Worm (Caenorhabditis elegans) whole organism, L2 larva: ENCODE data around the gene F13H8.3.

ENCODE experiments used
- lin-11 ChIP-seq: fragments of 150-350 bp; sonication (generic microtip); optimal IDR thresholded peaks from 2 replicates; lab custom pipeline; 2014; ENCODE audit warnings: missing biosample characterization, missing genetic modification characterization, inconsistent platforms, mixed read lengths
- nhr-12 ChIP-seq: fragments of 150-350 bp; optimal IDR thresholded peaks from 2 replicates; lab custom pipeline; 2014; ENCODE audit warnings: missing biosample characterization, missing genetic modification characterization

DNA sequence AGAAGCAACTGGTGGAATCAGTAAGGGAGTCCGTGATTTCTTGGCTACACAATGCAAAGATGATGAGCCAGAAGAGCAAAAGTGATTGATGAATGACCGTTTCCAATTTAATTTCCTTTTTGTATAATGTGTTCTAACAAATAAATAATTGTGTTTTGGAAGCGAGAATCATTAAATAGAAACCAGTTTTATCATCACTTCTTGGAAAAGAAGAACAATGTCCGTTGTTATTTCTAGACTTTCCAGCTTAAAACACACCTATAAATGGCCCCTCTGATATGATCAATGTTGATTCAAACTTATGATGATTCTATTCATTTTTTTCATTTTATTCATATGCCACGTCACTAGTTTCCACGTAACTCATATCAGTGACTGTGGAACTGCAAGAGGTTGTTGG, 42.3 kb downstream of the F13H8.3 start, which contains the start of gene C29F5.8:
- TF ChIP-seq lin-11 (tag; lab: Kevin White, UChicago) (no peak), nhr-12 (no peak)
